Worm (Caenorhabditis elegans) whole organism, L1 larva: Measurements from ENCODE around the gene C05G5.5.

Experiments used
- C34B4.2 ChIP-seq: sonication (generic microtip); optimal IDR thresholded peaks from 2 replicates; lab custom pipeline; 2017; ENCODE audit warnings: mild to moderate bottlenecking, missing genetic modification characterization, missing compliant biosample characterization
- F16B12.6 ChIP-seq: fragments of 150-350 bp; optimal IDR thresholded peaks from 2 replicates; lab custom pipeline; 2014; ENCODE audit warnings: missing biosample characterization, missing genetic modification characterization
- aha-1 ChIP-seq: fragments of 150-350 bp; optimal IDR thresholded peaks from 2 replicates; lab custom pipeline; 2014; ENCODE audit warnings: missing biosample characterization, missing genetic modification characterization
- aly-2 ChIP-seq: fragments of 150-350 bp; optimal IDR thresholded peaks from 2 replicates; lab custom pipeline; 2014; ENCODE audit warnings: missing biosample characterization, missing genetic modification characterization
- ceh-63 ChIP-seq: fragments of 200-800 bp; sonication (Bioruptor generic); optimal IDR thresholded peaks from 2 replicates; lab custom pipeline; 2018; ENCODE audit warnings: mild to moderate bottlenecking, missing genetic modification characterization, missing compliant biosample characterization
- ceh-82 ChIP-seq, 3 experiments: fragments of 150-350 bp in 1 of 3; sonication (generic microtip) in 2 of 3; optimal IDR thresholded peaks; 2 replicates each; lab custom pipeline; 2014 to 2017; ENCODE audit warnings: missing biosample characterization in 3 of 3, missing genetic modification characterization in 3 of 3
- ceh-88 ChIP-seq: fragments of 200-800 bp; sonication (Bioruptor generic); IDR thresholded peaks from 2 replicates; pipeline ENCODE4 v1.3.6; 2022; ENCODE audit warnings: missing genetic modification characterization, missing compliant biosample characterization
- dsc-1 ChIP-seq: sonication (generic microtip); optimal IDR thresholded peaks from 2 replicates; lab custom pipeline; 2016; ENCODE audit warnings: mild to moderate bottlenecking, missing genetic modification characterization, missing compliant biosample characterization
- efl-1 ChIP-seq, 4 experiments: fragments of 150-350 bp; optimal IDR thresholded peaks in 3 of 4; peaks in 1 of 4; 1 replicate in 1 of 4; 2 replicates in 3 of 4; lab custom pipeline; 2014; ENCODE audit warnings: missing biosample characterization in 2 of 4, missing genetic modification characterization in 2 of 4, missing genetic modification reagents in 2 of 4
- efl-3 ChIP-seq: fragments of 200-800 bp; sonication (Bioruptor generic); optimal IDR thresholded peaks from 2 replicates; lab custom pipeline; 2018; ENCODE audit warnings: mild to moderate bottlenecking, missing genetic modification characterization, missing compliant biosample characterization
- egl-27 ChIP-seq, 2 experiments: fragments of 150-350 bp in 1 of 2; sonication (generic microtip); optimal IDR thresholded peaks; 3 replicates each; lab custom pipeline; 2017 to 2018; ENCODE audit warnings: missing biosample characterization in 2 of 2, missing genetic modification characterization in 2 of 2, missing genetic modification reagents in 2 of 2
- elt-2 ChIP-seq: sonication (generic microtip); optimal IDR thresholded peaks from 2 replicates; lab custom pipeline; 2016; ENCODE audit warnings: missing genetic modification characterization, mild to moderate bottlenecking, inconsistent platforms, missing compliant biosample characterization, missing genetic modification reagents
- elt-3 ChIP-seq, 6 experiments: fragments of 150-350 bp in 1 of 6; sonication (generic microtip); optimal IDR thresholded peaks; 2 replicates each; lab custom pipeline; 2017 to 2018; ENCODE audit warnings: missing biosample characterization in 6 of 6, missing genetic modification characterization in 6 of 6, inconsistent platforms in 1 of 6
- ets-5 ChIP-seq: fragments of 200-800 bp; sonication (Bioruptor generic); IDR thresholded peaks from 2 replicates; pipeline ENCODE4 v1.3.6; 2022; ENCODE audit warnings: missing genetic modification characterization, missing compliant biosample characterization
- fkh-10 ChIP-seq: sonication (generic microtip); optimal IDR thresholded peaks from 2 replicates; lab custom pipeline; 2017; ENCODE audit warnings: missing biosample characterization, missing genetic modification reagents, missing genetic modification characterization
- fkh-4 ChIP-seq: sonication (generic microtip); optimal IDR thresholded peaks from 2 replicates; lab custom pipeline; 2016; ENCODE audit warnings: missing compliant biosample characterization, missing genetic modification characterization, borderline replicate concordance
- fkh-8 ChIP-seq: sonication (generic microtip); optimal IDR thresholded peaks from 2 replicates; lab custom pipeline; 2016; ENCODE audit warnings: mild to moderate bottlenecking, missing genetic modification characterization, missing compliant biosample characterization
- hpl-2 ChIP-seq: fragments of 150-350 bp; optimal IDR thresholded peaks from 2 replicates; lab custom pipeline; 2014; ENCODE audit warnings: missing biosample characterization, missing genetic modification reagents, missing genetic modification characterization
- jun-1 ChIP-seq: fragments of 150-350 bp; optimal IDR thresholded peaks from 2 replicates; lab custom pipeline; 2014; ENCODE audit warnings: missing biosample characterization, missing genetic modification reagents, missing genetic modification characterization
- lin-14 ChIP-seq: fragments of 200-800 bp; sonication (Bioruptor generic); optimal IDR thresholded peaks from 2 replicates; lab custom pipeline; 2018; ENCODE audit warnings: mild to moderate bottlenecking, missing genetic modification characterization, moderate library complexity, missing compliant biosample characterization
- lin-15B ChIP-seq: fragments of 150-350 bp; sonication (generic microtip); optimal IDR thresholded peaks from 3 replicates; lab custom pipeline; 2014; ENCODE audit warnings: missing biosample characterization, missing genetic modification characterization
- lin-35 ChIP-seq, 2 experiments: fragments of 150-350 bp; optimal IDR thresholded peaks; 2 replicates each; lab custom pipeline; 2014; ENCODE audit warnings: missing biosample characterization in 2 of 2, missing genetic modification characterization in 2 of 2, missing genetic modification reagents in 2 of 2
- lir-3 ChIP-seq: sonication (generic microtip); optimal IDR thresholded peaks from 2 replicates; lab custom pipeline; 2016; ENCODE audit warnings: mild to moderate bottlenecking, missing genetic modification characterization, moderate library complexity, missing compliant biosample characterization; ENCODE audit not compliant: poor library complexity
- mab-9 ChIP-seq: fragments of 200-800 bp; sonication (Bioruptor generic); IDR thresholded peaks from 2 replicates; pipeline ENCODE4 v1.3.6; 2022; ENCODE audit warnings: missing genetic modification reagents, missing genetic modification characterization, missing compliant biosample characterization
- mdl-1 ChIP-seq, 2 experiments: fragments of 150-350 bp; optimal IDR thresholded peaks; 2 replicates each; lab custom pipeline; 2014 to 2017; ENCODE audit warnings: missing biosample characterization in 2 of 2, missing genetic modification characterization in 2 of 2, inconsistent platforms in 1 of 2
- mef-2 ChIP-seq: fragments of 150-350 bp; optimal IDR thresholded peaks from 2 replicates; lab custom pipeline; 2014; ENCODE audit warnings: missing biosample characterization, missing genetic modification characterization
- mep-1 ChIP-seq: fragments of 150-350 bp; optimal IDR thresholded peaks from 2 replicates; lab custom pipeline; 2014; ENCODE audit warnings: missing biosample characterization, missing genetic modification characterization
- nhr-11 ChIP-seq: fragments of 150-350 bp; optimal IDR thresholded peaks from 2 replicates; lab custom pipeline; 2014; ENCODE audit warnings: missing biosample characterization, missing genetic modification characterization
- nhr-12 ChIP-seq: sonication (generic microtip); optimal IDR thresholded peaks from 2 replicates; lab custom pipeline; 2017; ENCODE audit warnings: missing biosample characterization, missing genetic modification characterization
- nhr-19 ChIP-seq: fragments of 200-800 bp; sonication (Bioruptor generic); conservative IDR thresholded peaks from 2 replicates; pipeline ENCODE4 v1.3.6; 2022; ENCODE audit warnings: missing genetic modification characterization, missing compliant biosample characterization
- nhr-20 ChIP-seq: sonication (generic microtip); optimal IDR thresholded peaks from 2 replicates; lab custom pipeline; 2016; ENCODE audit warnings: mild to moderate bottlenecking, missing genetic modification characterization, missing compliant biosample characterization
- nhr-237 ChIP-seq: fragments of 150-350 bp; optimal IDR thresholded peaks from 2 replicates; lab custom pipeline; 2014; ENCODE audit warnings: missing biosample characterization, missing genetic modification characterization
- nhr-47 ChIP-seq: sonication (generic microtip); optimal IDR thresholded peaks from 2 replicates; lab custom pipeline; 2016; ENCODE audit warnings: mild to moderate bottlenecking, missing genetic modification characterization, moderate library complexity, missing compliant biosample characterization
- nhr-71 ChIP-seq: sonication (generic microtip); optimal IDR thresholded peaks from 2 replicates; lab custom pipeline; 2016; ENCODE audit warnings: mild to moderate bottlenecking, missing genetic modification characterization, moderate library complexity, missing compliant biosample characterization
- nhr-77 ChIP-seq: fragments of 150-350 bp; optimal IDR thresholded peaks from 2 replicates; lab custom pipeline; 2014; ENCODE audit warnings: missing biosample characterization, missing genetic modification characterization
- nhr-84 ChIP-seq: sonication (generic microtip); optimal IDR thresholded peaks from 2 replicates; lab custom pipeline; 2017; ENCODE audit warnings: missing biosample characterization, missing genetic modification characterization
- nhr-85 ChIP-seq: sonication (generic microtip); peaks from one replicate; lab custom pipeline; 2016; ENCODE audit warnings: missing genetic modification characterization, inconsistent platforms, missing compliant biosample characterization
- pax-3 ChIP-seq: fragments of 200-800 bp; sonication (Bioruptor generic); optimal IDR thresholded peaks from 2 replicates; lab custom pipeline; 2018; ENCODE audit warnings: mild to moderate bottlenecking, missing genetic modification characterization, moderate library complexity, missing compliant biosample characterization
- pqm-1 ChIP-seq: sonication (generic microtip); optimal IDR thresholded peaks from 3 replicates; lab custom pipeline; 2017; ENCODE audit warnings: missing biosample characterization, missing genetic modification characterization
- skn-1 ChIP-seq: fragments of 150-350 bp; optimal IDR thresholded peaks from 2 replicates; lab custom pipeline; 2014; ENCODE audit warnings: missing biosample characterization, missing genetic modification characterization
- snpc-4 ChIP-seq: fragments of 150-350 bp; optimal IDR thresholded peaks from 2 replicates; lab custom pipeline; 2014; ENCODE audit warnings: missing biosample characterization, missing genetic modification characterization
- sox-4 ChIP-seq: sonication (generic microtip); optimal IDR thresholded peaks from 2 replicates; lab custom pipeline; 2016; ENCODE audit warnings: missing genetic modification characterization, missing compliant biosample characterization
- sptf-1 ChIP-seq: fragments of 150-350 bp; optimal IDR thresholded peaks from 2 replicates; lab custom pipeline; 2014; ENCODE audit warnings: missing biosample characterization, missing genetic modification characterization
- sup-37 ChIP-seq: fragments of 200-800 bp; sonication (Bioruptor generic); optimal IDR thresholded peaks from 2 replicates; lab custom pipeline; 2018; ENCODE audit warnings: mild to moderate bottlenecking, missing genetic modification characterization, missing compliant biosample characterization
- unc-30 ChIP-seq: sonication (generic microtip); optimal IDR thresholded peaks from 2 replicates; lab custom pipeline; 2017; ENCODE audit warnings: missing biosample characterization, missing genetic modification characterization
- unc-62 ChIP-seq: fragments of 150-350 bp; optimal IDR thresholded peaks from 2 replicates; lab custom pipeline; 2014; ENCODE audit warnings: missing biosample characterization, missing genetic modification reagents, missing genetic modification characterization
- unc-86 ChIP-seq: sonication (generic microtip); optimal IDR thresholded peaks from 2 replicates; lab custom pipeline; 2016; ENCODE audit warnings: missing genetic modification characterization, missing compliant biosample characterization
- vab-15 ChIP-seq: sonication (generic microtip); optimal IDR thresholded peaks from 2 replicates; lab custom pipeline; 2017; ENCODE audit warnings: missing genotype, mild to moderate bottlenecking, missing genetic modification characterization, missing compliant biosample characterization
- zip-4 ChIP-seq: fragments of 200-800 bp; sonication (Bioruptor generic); optimal IDR thresholded peaks from 2 replicates; lab custom pipeline; 2018; ENCODE audit warnings: mild to moderate bottlenecking, missing genetic modification characterization, moderate library complexity, missing compliant biosample characterization
- ztf-11 ChIP-seq, 2 experiments: sonication (generic microtip); optimal IDR thresholded peaks; 2 replicates each; lab custom pipeline; 2016 to 2017; ENCODE audit warnings: missing genetic modification characterization in 2 of 2, missing biosample characterization in 1 of 2, missing compliant biosample characterization in 1 of 2
- ztf-4 ChIP-seq: fragments of 150-350 bp; optimal IDR thresholded peaks from 2 replicates; lab custom pipeline; 2014; ENCODE audit warnings: missing biosample characterization, missing genetic modification characterization

The C05G5.5 gene

ce11 chrX:14790320-14791048, 29.6 kb upstream of the C05G5.5 start, which contains the start of gene tatn-1 (continued):
- TF ChIP-seq unc-86 (no peak), aha-1 (no peak), pqm-1 (tag; lab: Kevin White, UChicago) (peak; percentile 17), lin-15B (tag; lab: Kevin White, UChicago) (no peak), nhr-85 (peak; percentile 100), fkh-10 (GFP tag; lab: Kevin White, UChicago) (no peak), nhr-20 (tag; lab: Kevin White, UChicago) (peak; percentile 99), sup-37 (GFP tag; lab: Kevin White, UChicago) (no peak), nhr-77 (peak; percentile 2), ztf-4 (tag; lab: Kevin White, UChicago) (peak; percentile 74), ets-5 (no peak), nhr-84 (tag; lab: Kevin White, UChicago) (no peak), lin-35 (GFP tag; optimal IDR thresholded peaks at IDR 0.05; lab: Kevin White, UChicago) (peak; percentile 37 to 80), mef-2 (tag; lab: Kevin White, UChicago) (peak; percentile 38), lir-3 (tag; lab: Kevin White, UChicago) (no peak), ceh-63 (GFP tag; lab: Kevin White, UChicago) (no peak), efl-3 (GFP tag; lab: Kevin White, UChicago) (peak; percentile 52), nhr-12 (no peak), pax-3 (tag; lab: Kevin White, UChicago) (no peak), egl-27 (tag; optimal IDR thresholded peaks at IDR 0.05; lab: Kevin White, UChicago) (peak; percentile 29 to 66), zip-4 (GFP tag; lab: Kevin White, UChicago) (no peak), lin-14 (GFP tag; lab: Kevin White, UChicago) (peak; percentile 96), mab-9 (GFP tag; lab: Robert Waterston, UW) (no peak), efl-1 (optimal IDR thresholded peaks at IDR 0.05; lab: Kevin White, UChicago) (peak; percentile 18 to 24), efl-1 (GFP tag; optimal IDR thresholded peaks at IDR 0.05 in 1 of 2; lab: Kevin White, UChicago) (peak in 1 of 2 experiments; percentile 95), hpl-2 (GFP tag; lab: Kevin White, UChicago) (no peak), aly-2 (tag; lab: Kevin White, UChicago) (no peak), C34B4.2 (tag; lab: Kevin White, UChicago) (no peak), sox-4 (tag; lab: Kevin White, UChicago) (no peak), nhr-237 (tag; lab: Kevin White, UChicago) (no peak), elt-3 (tag; optimal IDR thresholded peaks at IDR 0.05; lab: Kevin White, UChicago) (peak in 5 of 6 experiments; percentile 2 to 90 (median 42)), jun-1 (tag; lab: Kevin White, UChicago) (peak; percentile 50), nhr-11 (tag; lab: Kevin White, UChicago) (no peak), snpc-4 (tag; lab: Kevin White, UChicago) (no peak), nhr-47 (peak; percentile 78), ceh-88 (no peak), unc-62 (no peak), sptf-1 (tag; lab: Kevin White, UChicago) (no peak), vab-15 (tag; lab: Kevin White, UChicago) (peak; percentile 45), nhr-19 (GFP tag; lab: Robert Waterston, UW) (peak; percentile 72), fkh-4 (tag; lab: Kevin White, UChicago) (no peak), ceh-82 (tag; optimal IDR thresholded peaks at IDR 0.05; lab: Kevin White, UChicago) (peak in 1 of 3 experiments; percentile 0), dsc-1 (tag; lab: Kevin White, UChicago) (no peak), skn-1 (tag; lab: Kevin White, UChicago) (peak; percentile 55), elt-2 (tag; lab: Kevin White, UChicago) (peak; percentile 95), mdl-1 (tag; optimal IDR thresholded peaks at IDR 0.05; lab: Kevin White, UChicago) (peak; percentile 84 to 99), mep-1 (tag; lab: Kevin White, UChicago) (peak; percentile 75), unc-30 (no peak), nhr-71 (tag; lab: Kevin White, UChicago) (peak; percentile 95), fkh-8 (no peak), ztf-11 (tag; optimal IDR thresholded peaks at IDR 0.05; lab: Kevin White, UChicago) (peak in 1 of 2 experiments; percentile 6), F16B12.6 (tag; lab: Kevin White, UChicago) (no peak)
